Fruit fly (Drosophila melanogaster) whole organism, embryonic: ENCODE measurements around the gene ZIPIC.

Source experiments
- ATbp ChIP-seq: fragments of 200-800 bp; sonication (Bioruptor generic); optimal IDR thresholded peaks from 2 replicates; lab custom pipeline; 2017; ENCODE audit warnings: missing biosample characterization, mild to moderate bottlenecking, missing genetic modification characterization, missing genetic modification reagents
- BtbVII ChIP-seq: fragments of 200-800 bp; sonication (Bioruptor generic); optimal IDR thresholded peaks from 3 replicates; lab custom pipeline; 2017; ENCODE audit warnings: missing biosample characterization, mild to moderate bottlenecking, missing genetic modification characterization
- CG10959 ChIP-seq: fragments of 200-800 bp; sonication (Bioruptor generic); IDR thresholded peaks from 2 replicates; pipeline ENCODE4 v1.3.6; 2022; ENCODE audit warnings: missing biosample characterization, missing genetic modification characterization
- CG11398 ChIP-seq: fragments of 200-800 bp; sonication (Bioruptor generic); optimal IDR thresholded peaks from 2 replicates; lab custom pipeline; 2016; ENCODE audit warnings: missing biosample characterization, missing genetic modification characterization
- CG13775 ChIP-seq: fragments of 200-800 bp; sonication (Bioruptor generic); optimal IDR thresholded peaks from 3 replicates; lab custom pipeline; 2017; ENCODE audit warnings: missing biosample characterization, mild to moderate bottlenecking, missing genetic modification characterization
- CG1603 ChIP-seq: fragments of 200-800 bp; sonication (Bioruptor generic); optimal IDR thresholded peaks from 2 replicates; lab custom pipeline; 2019; ENCODE audit warnings: missing biosample characterization, mild to moderate bottlenecking, missing genetic modification characterization, moderate library complexity
- CG17328 ChIP-seq: fragments of 200-800 bp; sonication (Bioruptor generic); IDR thresholded peaks from 2 replicates; pipeline ENCODE4 v1.3.6; 2022; ENCODE audit warnings: missing biosample characterization, missing genetic modification characterization
- CG17361 ChIP-seq: fragments of 200-800 bp; sonication (Bioruptor generic); IDR thresholded peaks from 3 replicates; pipeline ENCODE4 v1.3.6; 2022; ENCODE audit warnings: missing biosample characterization, missing genetic modification characterization
- CG17912 ChIP-seq: fragments of 200-800 bp; sonication (Bioruptor generic); optimal IDR thresholded peaks from 2 replicates; lab custom pipeline; 2018; ENCODE audit warnings: missing biosample characterization, mild to moderate bottlenecking, missing genetic modification characterization
- CG18262 ChIP-seq: fragments of 200-800 bp; optimal IDR thresholded peaks from 3 replicates; lab custom pipeline; 2019; ENCODE audit warnings: missing biosample characterization, mild to moderate bottlenecking, missing genetic modification characterization, moderate library complexity
- CG2129 ChIP-seq: fragments of 200-800 bp; sonication (Bioruptor generic); IDR thresholded peaks from 2 replicates; pipeline ENCODE4 v1.3.6; 2022; ENCODE audit warnings: missing biosample characterization, missing genetic modification characterization; ENCODE audit not compliant: partially characterized antibody
- CG2199 ChIP-seq: fragments of 200-800 bp; sonication (Bioruptor generic); IDR thresholded peaks from 3 replicates; pipeline ENCODE4 v1.3.6; 2022; ENCODE audit warnings: missing biosample characterization, missing genetic modification characterization
- CG2202 ChIP-seq: fragments of 200-800 bp; sonication (Bioruptor generic); optimal IDR thresholded peaks from 2 replicates; lab custom pipeline; 2018; ENCODE audit warnings: missing biosample characterization, mild to moderate bottlenecking, missing genetic modification characterization
- CG2712 ChIP-seq: fragments of 200-800 bp; optimal IDR thresholded peaks from 3 replicates; lab custom pipeline; 2019; ENCODE audit warnings: missing biosample characterization, mild to moderate bottlenecking, missing genetic modification characterization, moderate library complexity
- CG3163 ChIP-seq: fragments of 200-800 bp; sonication (Bioruptor generic); optimal IDR thresholded peaks from 3 replicates; lab custom pipeline; 2016; ENCODE audit warnings: missing biosample characterization, missing genetic modification characterization
- CG4404 ChIP-seq: fragments of 200-800 bp; sonication (Bioruptor generic); IDR thresholded peaks from 2 replicates; pipeline ENCODE4 v1.3.6; 2022; ENCODE audit warnings: missing biosample characterization, missing genetic modification characterization
- CG6175 ChIP-seq: fragments of 200-800 bp; sonication (Bioruptor generic); IDR thresholded peaks from 3 replicates; pipeline ENCODE4 v1.3.6; 2022; ENCODE audit warnings: missing biosample characterization, missing genetic modification characterization
- CG6683 ChIP-seq: fragments of 200-800 bp; sonication (Bioruptor generic); optimal IDR thresholded peaks from 2 replicates; lab custom pipeline; 2017; ENCODE audit warnings: missing biosample characterization, mild to moderate bottlenecking, missing genetic modification characterization, missing genetic modification reagents
- CG7271 ChIP-seq: fragments of 200-800 bp; sonication (Bioruptor generic); optimal IDR thresholded peaks from 2 replicates; lab custom pipeline; 2018; ENCODE audit warnings: missing biosample characterization, mild to moderate bottlenecking, missing genetic modification characterization, moderate library complexity
- CG7357 ChIP-seq: fragments of 200-800 bp; sonication (Bioruptor generic); IDR thresholded peaks from 3 replicates; pipeline ENCODE4 v1.3.6; 2022; ENCODE audit warnings: missing biosample characterization, missing genetic modification characterization
- CG7556 ChIP-seq: fragments of 200-800 bp; sonication (Bioruptor generic); optimal IDR thresholded peaks from 2 replicates; lab custom pipeline; 2017; ENCODE audit warnings: missing biosample characterization, mild to moderate bottlenecking, missing genetic modification characterization
- CG7987 ChIP-seq: fragments of 200-800 bp; sonication (Bioruptor generic); optimal IDR thresholded peaks from 2 replicates; lab custom pipeline; 2018; ENCODE audit warnings: missing biosample characterization, mild to moderate bottlenecking, missing genetic modification characterization, moderate library complexity
- ERR ChIP-seq: fragments of 200-800 bp; sonication (Bioruptor generic); optimal IDR thresholded peaks from 2 replicates; lab custom pipeline; 2016; ENCODE audit warnings: missing biosample characterization, missing genetic modification characterization
- Fer1 ChIP-seq: fragments of 200-800 bp; sonication (Bioruptor generic); optimal IDR thresholded peaks from 2 replicates; lab custom pipeline; 2017; ENCODE audit warnings: missing biosample characterization, mild to moderate bottlenecking, missing genetic modification characterization
- HmgZ ChIP-seq: fragments of 200-800 bp; sonication (Bioruptor generic); optimal IDR thresholded peaks from 2 replicates; lab custom pipeline; 2018; ENCODE audit warnings: missing biosample characterization, mild to moderate bottlenecking, missing genetic modification characterization
- Hmr ChIP-seq: fragments of 200-800 bp; sonication (Bioruptor generic); optimal IDR thresholded peaks from 3 replicates; lab custom pipeline; 2017; ENCODE audit warnings: mild to moderate bottlenecking, missing biosample characterization, missing genetic modification reagents, missing genetic modification characterization
- NFAT ChIP-seq: fragments of 200-800 bp; sonication (Bioruptor generic); IDR thresholded peaks from 2 replicates; pipeline ENCODE4 v1.3.6; 2022; ENCODE audit warnings: missing biosample characterization, missing genetic modification characterization
- Nf-YA ChIP-seq: fragments of 200-800 bp; sonication (Bioruptor generic); IDR thresholded peaks from 2 replicates; pipeline ENCODE4 v1.3.6; 2022; ENCODE audit warnings: missing biosample characterization, missing genetic modification characterization
- Oli ChIP-seq: fragments of 200-800 bp; sonication (Bioruptor generic); optimal IDR thresholded peaks from 2 replicates; lab custom pipeline; 2018; ENCODE audit warnings: missing biosample characterization, mild to moderate bottlenecking, missing genetic modification characterization, moderate library complexity
- Sry-β ChIP-seq: fragments of 200-800 bp; sonication (Bioruptor generic); optimal IDR thresholded peaks from 2 replicates; lab custom pipeline; 2018; ENCODE audit warnings: missing biosample characterization, mild to moderate bottlenecking, missing genetic modification characterization, moderate library complexity
- al ChIP-seq: fragments of 200-800 bp; sonication (Bioruptor generic); IDR thresholded peaks from 2 replicates; pipeline ENCODE4 v1.3.6; 2022; ENCODE audit warnings: missing biosample characterization, missing genetic modification characterization
- btn ChIP-seq: fragments of 200-800 bp; sonication (Bioruptor generic); optimal IDR thresholded peaks from 2 replicates; lab custom pipeline; 2016; ENCODE audit warnings: missing biosample characterization, missing genetic modification characterization
- dan ChIP-seq: fragments of 200-800 bp; sonication (Bioruptor generic); IDR thresholded peaks from 2 replicates; pipeline ENCODE4 v1.3.6; 2022; ENCODE audit warnings: missing biosample characterization, missing genetic modification characterization
- dpn ChIP-seq, 2 experiments: fragments of 200-800 bp; sonication (Bioruptor generic); optimal IDR thresholded peaks; 3 replicates each; lab custom pipeline; 2016; ENCODE audit warnings: missing biosample characterization in 2 of 2, missing genetic modification characterization in 2 of 2
- eyg ChIP-seq: fragments of 200-800 bp; sonication (Bioruptor generic); optimal IDR thresholded peaks from 3 replicates; lab custom pipeline; 2016; ENCODE audit warnings: missing biosample characterization, missing genetic modification characterization
- fd3F ChIP-seq: fragments of 200-800 bp; sonication (Bioruptor generic); optimal IDR thresholded peaks from 2 replicates; lab custom pipeline; 2018; ENCODE audit warnings: missing biosample characterization, mild to moderate bottlenecking, missing genetic modification characterization, moderate library complexity
- gce ChIP-seq: fragments of 200-800 bp; sonication (Bioruptor generic); IDR thresholded peaks from 3 replicates; pipeline ENCODE4 v1.3.6; 2022; ENCODE audit warnings: missing biosample characterization, missing genetic modification characterization
- gsb ChIP-seq: fragments of 200-800 bp; sonication (Bioruptor generic); IDR thresholded peaks from 2 replicates; pipeline ENCODE4 v1.3.6; 2022; ENCODE audit warnings: missing biosample characterization, missing genetic modification characterization
- ken ChIP-seq: fragments of 200-800 bp; sonication (Bioruptor generic); IDR thresholded peaks from 3 replicates; pipeline ENCODE4 v1.3.6; 2022; ENCODE audit warnings: missing biosample characterization, missing genetic modification characterization
- lola ChIP-seq, 3 experiments: fragments of >200 bp in 2 of 3; fragments of 200-800 bp in 1 of 3; sonication (Bioruptor generic) in 1 of 3; optimal IDR thresholded peaks; 2 replicates each; lab custom pipeline; 2017 to 2019; ENCODE audit warnings: missing biosample characterization in 3 of 3, missing genetic modification characterization in 3 of 3, mild to moderate bottlenecking in 1 of 3, moderate library complexity in 1 of 3
- lov ChIP-seq, 2 experiments: fragments of 200-800 bp in 1 of 2; fragments of >200 bp in 1 of 2; sonication (Bioruptor generic) in 1 of 2; IDR thresholded peaks in 1 of 2; optimal IDR thresholded peaks in 1 of 2; 2 replicates in 1 of 2; 3 replicates in 1 of 2; pipeline versions ENCODE4 v1.3.6 to Lab custom; 2017 to 2022; ENCODE audit warnings: missing biosample characterization in 1 of 2, missing genetic modification characterization in 1 of 2
- salm ChIP-seq: fragments of 200-800 bp; sonication (Bioruptor generic); optimal IDR thresholded peaks from 2 replicates; lab custom pipeline; 2018; ENCODE audit warnings: missing biosample characterization, mild to moderate bottlenecking, missing genetic modification characterization
- sim ChIP-seq: fragments of 200-800 bp; sonication (Bioruptor generic); IDR thresholded peaks from 2 replicates; pipeline ENCODE4 v1.3.6; 2022; ENCODE audit warnings: missing biosample characterization, missing genetic modification characterization
- slbo ChIP-seq: fragments of 200-800 bp; sonication (Bioruptor generic); IDR thresholded peaks from 2 replicates; pipeline ENCODE4 v1.3.6; 2022; ENCODE audit warnings: missing biosample characterization, missing genetic modification characterization
- so ChIP-seq: fragments of 200-800 bp; sonication (Bioruptor generic); IDR thresholded peaks from 3 replicates; pipeline ENCODE4 v1.3.6; 2022; ENCODE audit warnings: missing biosample characterization, missing genetic modification characterization
- sr ChIP-seq: fragments of 200-800 bp; sonication (Bioruptor generic); IDR thresholded peaks from 3 replicates; pipeline ENCODE4 v1.3.6; 2022; ENCODE audit warnings: missing biosample characterization, missing genetic modification characterization
- zen2 ChIP-seq: fragments of 200-800 bp; sonication (Bioruptor generic); IDR thresholded peaks from 3 replicates; pipeline ENCODE4 v1.3.6; 2022; ENCODE audit warnings: missing biosample characterization, missing genetic modification characterization; ENCODE audit not compliant: partially characterized antibody

ZIPIC gene

DNA sequence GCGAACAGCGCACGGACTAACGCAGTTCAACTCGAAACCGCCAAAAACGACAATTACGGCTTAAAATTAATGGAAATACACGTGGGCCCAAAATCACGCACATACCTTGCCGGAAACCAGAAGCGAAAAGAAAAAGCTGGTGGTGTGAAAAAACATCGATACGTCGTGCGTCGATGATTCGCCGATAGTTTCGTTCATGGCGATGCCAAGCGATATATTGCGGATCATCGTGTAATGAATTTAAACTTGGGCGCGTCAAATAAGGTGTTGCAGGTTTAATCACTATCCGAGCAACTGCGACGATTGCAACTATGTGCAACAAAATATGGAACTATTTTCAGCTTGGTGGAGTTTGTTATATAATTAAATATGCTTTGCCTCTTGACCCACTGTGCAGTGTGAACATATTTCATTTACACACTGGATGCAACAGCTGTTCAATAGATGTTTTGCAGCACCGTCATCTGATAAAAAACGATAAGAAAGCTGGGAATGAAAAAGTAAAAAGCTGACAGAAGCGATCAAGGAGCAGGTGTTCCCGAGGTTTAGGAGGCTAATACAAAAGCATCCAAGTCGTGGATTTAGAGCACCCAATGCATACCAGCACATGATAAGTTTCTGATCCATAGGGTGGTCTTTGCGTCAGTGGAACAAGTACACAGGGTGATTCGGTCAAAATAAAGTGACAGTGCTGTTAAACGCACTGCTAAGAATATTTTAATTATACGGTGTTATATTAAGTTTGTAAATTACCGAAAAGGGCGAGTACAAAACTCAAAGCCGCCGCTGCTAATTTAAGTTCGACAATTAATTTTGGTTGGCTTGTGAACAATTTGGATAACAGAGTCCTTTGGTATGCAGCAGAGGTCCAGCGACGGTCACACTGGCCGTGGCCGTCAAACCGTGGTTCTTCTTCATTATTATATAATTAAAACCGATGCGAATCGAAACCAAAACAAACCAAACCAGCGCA is 9.6 kb upstream of the ZIPIC start, which contains the start of the genes RpL32 and CG7943 (continued):
- TF ChIP-seq so (GFP tag; lab: Robert Waterston, UW): peak; percentile 98
- peak; percentile 78 for TF ChIP-seq CG3163 (GFP tag; lab: Kevin White, UChicago)
- no peak for TF ChIP-seq lov (optimal IDR thresholded peaks at IDR 0.05; lab: Kevin White, UChicago)
- TF ChIP-seq lov (GFP tag; IDR thresholded peaks at IDR 0.05; lab: Robert Waterston, UW): peak; percentile 94
- TF ChIP-seq CG6683: peak; percentile 84
- TF ChIP-seq NFAT (GFP tag; lab: Robert Waterston, UW): no peak; the same call in 1 of the 2 replicates
- peak; percentile 96 for TF ChIP-seq CG1603
- peak; percentile 93 for TF ChIP-seq CG4404
- TF ChIP-seq fd3F (GFP tag; lab: Kevin White, UChicago): peak; percentile 85
- TF ChIP-seq slbo: peak; percentile 95
- TF ChIP-seq HmgZ: peak; percentile 91
- peak; percentile 84 for TF ChIP-seq CG7271 (tag; lab: Kevin White, UChicago)
- peak; percentile 76 for TF ChIP-seq Oli (tag; lab: Kevin White, UChicago)
- TF ChIP-seq CG2712 (tag; lab: Kevin White, UChicago): peak; percentile 92
- peak; percentile 100 for TF ChIP-seq zen2 (GFP tag; lab: Robert Waterston, UW)
- peak; percentile 83 to 98 for TF ChIP-seq dpn (GFP tag; optimal IDR thresholded peaks at IDR 0.05; lab: Kevin White, UChicago)
- peak; percentile 78 for TF ChIP-seq Sry-β (GFP tag; lab: Kevin White, UChicago)
- peak; percentile 96 for TF ChIP-seq CG17361 (GFP tag; lab: Robert Waterston, UW)
- TF ChIP-seq CG2129: peak; percentile 100
- peak; percentile 98 for TF ChIP-seq CG7987 (GFP tag; lab: Kevin White, UChicago)
- TF ChIP-seq CG10959 (GFP tag; lab: Robert Waterston, UW): peak; percentile 91
- peak; percentile 89 for TF ChIP-seq sr
- TF ChIP-seq salm: peak; percentile 86
- peak; percentile 96 for TF ChIP-seq Hmr (GFP tag; lab: Kevin White, UChicago)
- peak; percentile 91 for TF ChIP-seq ERR (GFP tag; lab: Kevin White, UChicago)
- TF ChIP-seq CG17328 (GFP tag; lab: Robert Waterston, UW): peak; percentile 92
- TF ChIP-seq al (GFP tag; lab: Robert Waterston, UW): peak; percentile 95
- TF ChIP-seq lola (GFP tag; optimal IDR thresholded peaks at IDR 0.05; lab: Kevin White, UChicago): peak in 1 of 3 experiments; percentile 70
- peak; percentile 81 for TF ChIP-seq sim
- TF ChIP-seq CG6175 (GFP tag; lab: Robert Waterston, UW): peak; percentile 92
- peak; percentile 90 for TF ChIP-seq CG18262 (tag; lab: Kevin White, UChicago)
- peak; percentile 76 for TF ChIP-seq CG2202 (tag; lab: Kevin White, UChicago)
- peak; percentile 95 for TF ChIP-seq ken (GFP tag; lab: Robert Waterston, UW)
- peak; percentile 74 for TF ChIP-seq btn (GFP tag; lab: Kevin White, UChicago)
- TF ChIP-seq CG17912: peak; percentile 62
- peak; percentile 92 for TF ChIP-seq CG7357 (GFP tag; lab: Robert Waterston, UW)
- TF ChIP-seq BtbVII (GFP tag; lab: Kevin White, UChicago): peak; percentile 92
- peak; percentile 95 for TF ChIP-seq Fer1 (GFP tag; lab: Kevin White, UChicago)
- peak; percentile 83 for TF ChIP-seq ATbp (GFP tag; lab: Kevin White, UChicago)
- TF ChIP-seq gce (GFP tag; lab: Robert Waterston, UW): peak; percentile 79
- TF ChIP-seq gsb (GFP tag; lab: Robert Waterston, UW): peak; percentile 92
- peak; percentile 86 for TF ChIP-seq CG11398 (GFP tag; lab: Kevin White, UChicago)
- TF ChIP-seq CG2199 (GFP tag; lab: Robert Waterston, UW): peak; percentile 79; the same call in 2 of the 3 replicates
- peak; percentile 84 for TF ChIP-seq dan (GFP tag; lab: Robert Waterston, UW)
- peak; percentile 86 for TF ChIP-seq Nf-YA (GFP tag; lab: Robert Waterston, UW)
- peak; percentile 83 for TF ChIP-seq CG7556 (GFP tag; lab: Kevin White, UChicago)
- peak; percentile 98 for TF ChIP-seq CG13775 (GFP tag; lab: Kevin White, UChicago)
- peak; percentile 96 for TF ChIP-seq eyg (GFP tag; lab: Kevin White, UChicago)
